Fruit fly (Drosophila melanogaster) whole organism, prepupa: ENCODE data around the gene CG17233.

Experiments used
- Blimp-1 ChIP-seq: fragments of 200-800 bp; sonication (Bioruptor generic); optimal IDR thresholded peaks from 3 replicates; lab custom pipeline; 2017; ENCODE audit warnings: missing biosample characterization, missing genetic modification characterization, mild to moderate bottlenecking, moderate library complexity, missing genetic modification reagents
- CG10669 ChIP-seq: fragments of 200-800 bp; sonication (Bioruptor generic); optimal IDR thresholded peaks from 3 replicates; lab custom pipeline; 2018; ENCODE audit warnings: missing biosample characterization, mild to moderate bottlenecking, missing genetic modification characterization, moderate library complexity
- CG11294 ChIP-seq: fragments of 200-800 bp; sonication (Bioruptor generic); IDR thresholded peaks from 2 replicates; pipeline ENCODE4 v1.3.6; 2022; ENCODE audit warnings: missing biosample characterization, missing genetic modification characterization
- CG11762 ChIP-seq: fragments of 200-800 bp; sonication (Bioruptor generic); optimal IDR thresholded peaks from 3 replicates; lab custom pipeline; 2016; ENCODE audit warnings: missing biosample characterization, missing genetic modification characterization; ENCODE audit not compliant: insufficient read depth
- CG11902 ChIP-seq: fragments of 200-800 bp; sonication (Bioruptor generic); optimal IDR thresholded peaks from 3 replicates; lab custom pipeline; 2016; ENCODE audit warnings: missing biosample characterization, missing genetic modification characterization
- CG15336 ChIP-seq: fragments of 200-800 bp; sonication (Bioruptor generic); IDR thresholded peaks from 2 replicates; pipeline ENCODE4 v1.3.6; 2022; ENCODE audit warnings: missing biosample characterization, missing genetic modification characterization
- CG16779 ChIP-seq: fragments of 200-800 bp; sonication (Bioruptor generic); optimal IDR thresholded peaks from 3 replicates; lab custom pipeline; 2017; ENCODE audit warnings: missing biosample characterization, mild to moderate bottlenecking, missing genetic modification characterization
- CG3032 ChIP-seq: fragments of 200-800 bp; optimal IDR thresholded peaks from 2 replicates; lab custom pipeline; 2019; ENCODE audit warnings: missing biosample characterization, mild to moderate bottlenecking, missing genetic modification characterization, moderate library complexity
- CG31627 ChIP-seq: fragments of 200-800 bp; sonication (Bioruptor generic); optimal IDR thresholded peaks from 3 replicates; lab custom pipeline; 2016; ENCODE audit warnings: missing biosample characterization, missing genetic modification characterization
- CG4318 ChIP-seq: fragments of 200-800 bp; sonication (Bioruptor generic); optimal IDR thresholded peaks from 3 replicates; lab custom pipeline; 2017; ENCODE audit warnings: missing biosample characterization, mild to moderate bottlenecking, missing genetic modification characterization
- CG6163 ChIP-seq: fragments of 200-800 bp; sonication (Bioruptor generic); IDR thresholded peaks from 3 replicates; pipeline ENCODE4 v1.3.6; 2022; ENCODE audit warnings: missing biosample characterization, missing genetic modification characterization
- CG6808 ChIP-seq: fragments of 200-800 bp; sonication (Bioruptor generic); optimal IDR thresholded peaks from 3 replicates; lab custom pipeline; 2017; ENCODE audit warnings: missing biosample characterization, missing genetic modification characterization, mild to moderate bottlenecking, moderate library complexity, missing genetic modification reagents
- CG6854 ChIP-seq: fragments of 200-800 bp; sonication (Bioruptor generic); optimal IDR thresholded peaks from 2 replicates; lab custom pipeline; 2017; ENCODE audit warnings: missing biosample characterization, mild to moderate bottlenecking, missing genetic modification characterization
- CG8119 ChIP-seq: fragments of 200-800 bp; sonication (Bioruptor generic); IDR thresholded peaks from 3 replicates; pipeline ENCODE4 v1.3.6; 2022; ENCODE audit warnings: missing biosample characterization, missing genetic modification characterization
- CG8319 ChIP-seq: fragments of 200-800 bp; sonication (Bioruptor generic); optimal IDR thresholded peaks from 3 replicates; lab custom pipeline; 2016; ENCODE audit warnings: missing biosample characterization, missing genetic modification characterization
- CG8632 ChIP-seq: fragments of 200-800 bp; sonication (Bioruptor generic); optimal IDR thresholded peaks from 3 replicates; lab custom pipeline; 2016; ENCODE audit warnings: missing biosample characterization, missing genetic modification characterization
- CG9139 ChIP-seq: fragments of 200-800 bp; sonication (Bioruptor generic); optimal IDR thresholded peaks from 3 replicates; lab custom pipeline; 2017; ENCODE audit warnings: missing biosample characterization, mild to moderate bottlenecking, missing genetic modification characterization
- Eip78C ChIP-seq: fragments of 200-800 bp; sonication (Bioruptor generic); peaks from one replicate; lab custom pipeline; 2016; ENCODE audit warnings: missing biosample characterization, missing genetic modification characterization
- Eip93F ChIP-seq: fragments of 200-800 bp; sonication (Bioruptor generic); optimal IDR thresholded peaks from 2 replicates; lab custom pipeline; 2016; ENCODE audit warnings: missing biosample characterization, mild to moderate bottlenecking, missing genetic modification characterization
- Hr39 ChIP-seq: fragments of 200-800 bp; sonication (Bioruptor generic); optimal IDR thresholded peaks from 2 replicates; lab custom pipeline; 2016; ENCODE audit warnings: missing biosample characterization, missing genetic modification characterization
- Hr4 ChIP-seq: fragments of 200-800 bp; sonication (Bioruptor generic); optimal IDR thresholded peaks from 3 replicates; lab custom pipeline; 2016; ENCODE audit warnings: missing biosample characterization, missing genetic modification characterization
- Lpt ChIP-seq: fragments of 200-800 bp; sonication (Bioruptor generic); optimal IDR thresholded peaks from 3 replicates; lab custom pipeline; 2016; ENCODE audit warnings: missing biosample characterization, missing genetic modification characterization
- Met ChIP-seq: fragments of 200-800 bp; sonication (Bioruptor generic); optimal IDR thresholded peaks from 3 replicates; lab custom pipeline; 2016; ENCODE audit warnings: missing biosample characterization, missing genetic modification characterization
- OdsH ChIP-seq: fragments of 200-800 bp; sonication (Bioruptor generic); optimal IDR thresholded peaks from 3 replicates; lab custom pipeline; 2016; ENCODE audit warnings: missing biosample characterization, missing genetic modification characterization
- Smox ChIP-seq: fragments of 200-800 bp; sonication (Bioruptor generic); optimal IDR thresholded peaks from 3 replicates; lab custom pipeline; 2016; ENCODE audit warnings: missing biosample characterization, missing genetic modification characterization
- Sox14 ChIP-seq: fragments of 200-800 bp; sonication (Bioruptor generic); optimal IDR thresholded peaks from 3 replicates; lab custom pipeline; 2016; ENCODE audit warnings: missing biosample characterization, missing genetic modification characterization
- achi ChIP-seq: fragments of 200-800 bp; sonication (Bioruptor generic); optimal IDR thresholded peaks from 3 replicates; lab custom pipeline; 2016; ENCODE audit warnings: missing biosample characterization, missing genetic modification characterization
- acj6 ChIP-seq: fragments of 200-800 bp; sonication (Bioruptor generic); optimal IDR thresholded peaks from 3 replicates; lab custom pipeline; 2016; ENCODE audit warnings: missing biosample characterization, missing genetic modification characterization
- cyc ChIP-seq: fragments of 200-800 bp; sonication (Bioruptor generic); optimal IDR thresholded peaks from 3 replicates; lab custom pipeline; 2016; ENCODE audit warnings: missing biosample characterization, missing genetic modification characterization
- dac ChIP-seq: fragments of 200-800 bp; sonication (Bioruptor generic); optimal IDR thresholded peaks from 2 replicates; lab custom pipeline; 2017; ENCODE audit warnings: missing biosample characterization, mild to moderate bottlenecking, missing genetic modification characterization
- dsx ChIP-seq: fragments of 200-800 bp; optimal IDR thresholded peaks from 3 replicates; lab custom pipeline; 2019; ENCODE audit warnings: missing biosample characterization, mild to moderate bottlenecking, missing genetic modification characterization, moderate library complexity; ENCODE audit not compliant: poor library complexity, severe bottlenecking
- esn ChIP-seq: fragments of 200-800 bp; sonication (Bioruptor generic); optimal IDR thresholded peaks from 2 replicates; lab custom pipeline; 2016; ENCODE audit warnings: missing biosample characterization, mild to moderate bottlenecking, missing genetic modification characterization, moderate library complexity
- fd59A ChIP-seq: fragments of 200-800 bp; sonication (Bioruptor generic); optimal IDR thresholded peaks from 2 replicates; lab custom pipeline; 2017; ENCODE audit warnings: missing biosample characterization, mild to moderate bottlenecking, missing genetic modification characterization, missing genetic modification reagents
- fkh ChIP-seq: fragments of 200-800 bp; sonication (Bioruptor generic); optimal IDR thresholded peaks from 3 replicates; lab custom pipeline; 2017; ENCODE audit warnings: missing biosample characterization, mild to moderate bottlenecking, missing genetic modification characterization, moderate library complexity
- lz ChIP-seq: fragments of 200-800 bp; sonication (Bioruptor generic); optimal IDR thresholded peaks from 3 replicates; lab custom pipeline; 2016; ENCODE audit warnings: missing biosample characterization, missing genetic modification characterization
- spab ChIP-seq: fragments of 200-800 bp; sonication (Bioruptor generic); optimal IDR thresholded peaks from 2 replicates; lab custom pipeline; 2017; ENCODE audit warnings: missing biosample characterization, mild to moderate bottlenecking, missing genetic modification characterization, missing genetic modification reagents
- ss ChIP-seq, 2 experiments: fragments of 200-800 bp; sonication (Bioruptor generic); optimal IDR thresholded peaks; 2 replicates in 1 of 2; 3 replicates in 1 of 2; lab custom pipeline; 2017 to 2018; ENCODE audit warnings: mild to moderate bottlenecking in 2 of 2, missing biosample characterization in 2 of 2, missing genetic modification characterization in 2 of 2, moderate library complexity in 1 of 2
- topi ChIP-seq: fragments of 200-800 bp; sonication (Bioruptor generic); optimal IDR thresholded peaks from 3 replicates; lab custom pipeline; 2016; ENCODE audit warnings: missing biosample characterization, missing genetic modification characterization
- vri ChIP-seq: fragments of 200-800 bp; sonication (Bioruptor generic); optimal IDR thresholded peaks from 3 replicates; lab custom pipeline; 2016; ENCODE audit warnings: missing biosample characterization, mild to moderate bottlenecking, missing genetic modification characterization

CG17233 gene

DNA sequence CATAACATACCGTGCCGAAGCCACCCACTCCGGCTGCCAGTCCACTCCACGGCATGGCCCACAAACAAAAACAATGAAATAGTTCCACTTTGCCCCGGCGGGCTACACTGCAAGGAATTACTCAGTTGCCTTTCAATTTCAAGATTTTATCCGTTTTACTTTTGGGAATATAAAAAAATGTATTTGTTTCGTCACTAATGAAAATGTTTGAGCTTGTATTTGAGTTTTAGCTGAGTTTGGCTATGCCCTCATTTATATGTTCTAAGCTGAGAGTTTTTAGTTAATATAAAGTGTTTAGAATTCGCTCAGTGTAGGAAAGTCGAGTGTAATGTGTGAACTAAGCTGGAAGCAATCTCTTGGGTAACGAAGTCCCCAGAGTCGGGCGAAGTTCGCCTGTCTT is 34.9 kb upstream of the CG17233 start (continued):
- TF ChIP-seq spab (GFP tag; lab: Kevin White, UChicago) (peak; percentile 13), Lpt (GFP tag; lab: Kevin White, UChicago) (no peak), topi (GFP tag; lab: Kevin White, UChicago) (no peak), vri (GFP tag; lab: Kevin White, UChicago) (no peak), CG6854 (no peak), fd59A (no peak), ss (GFP tag; optimal IDR thresholded peaks at IDR 0.05; lab: Kevin White, UChicago) (no peak), fkh (no peak), CG8119 (GFP tag; lab: Robert Waterston, UW) (no peak), achi (GFP tag; lab: Kevin White, UChicago) (peak; percentile 25), acj6 (GFP tag; lab: Kevin White, UChicago) (peak; percentile 14), Eip93F (GFP tag; lab: Kevin White, UChicago) (no peak), Sox14 (GFP tag; lab: Kevin White, UChicago) (peak; percentile 21), CG11902 (GFP tag; lab: Kevin White, UChicago) (no peak), Hr39 (GFP tag; lab: Kevin White, UChicago) (no peak), cyc (GFP tag; lab: Kevin White, UChicago) (no peak), CG6163 (GFP tag; lab: Robert Waterston, UW) (no peak), Hr4 (peak; percentile 64), Met (GFP tag; lab: Kevin White, UChicago) (no peak), CG8632 (GFP tag; lab: Kevin White, UChicago) (no peak), CG8319 (GFP tag; lab: Kevin White, UChicago) (no peak), CG31627 (no peak), Smox (no peak)

DNA sequence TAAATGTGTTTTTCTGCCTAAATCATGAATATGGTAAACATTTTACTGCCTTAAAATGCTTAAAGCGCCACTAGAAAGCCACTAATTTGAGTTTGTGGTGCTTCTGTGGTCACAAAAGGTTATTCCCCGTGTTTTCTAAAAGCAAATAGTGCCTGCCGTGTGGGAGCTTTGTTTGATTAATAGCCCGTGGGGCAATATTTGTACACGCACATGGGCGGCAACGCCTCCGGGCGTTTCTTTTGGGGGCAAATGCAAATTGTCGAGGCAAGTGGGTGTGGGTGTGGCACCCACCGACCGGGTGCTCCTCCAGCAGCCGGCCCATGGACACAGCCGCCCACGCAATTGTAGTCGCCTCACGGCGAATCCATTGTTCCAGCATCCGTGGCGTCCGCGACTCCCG is 34.2 kb upstream of the CG17233 start:
- TF ChIP-seq esn (no peak), CG10669 (GFP tag; lab: Kevin White, UChicago) (no peak), spab (GFP tag; lab: Kevin White, UChicago) (no peak), Hr39 (GFP tag; lab: Kevin White, UChicago) (no peak)

DNA sequence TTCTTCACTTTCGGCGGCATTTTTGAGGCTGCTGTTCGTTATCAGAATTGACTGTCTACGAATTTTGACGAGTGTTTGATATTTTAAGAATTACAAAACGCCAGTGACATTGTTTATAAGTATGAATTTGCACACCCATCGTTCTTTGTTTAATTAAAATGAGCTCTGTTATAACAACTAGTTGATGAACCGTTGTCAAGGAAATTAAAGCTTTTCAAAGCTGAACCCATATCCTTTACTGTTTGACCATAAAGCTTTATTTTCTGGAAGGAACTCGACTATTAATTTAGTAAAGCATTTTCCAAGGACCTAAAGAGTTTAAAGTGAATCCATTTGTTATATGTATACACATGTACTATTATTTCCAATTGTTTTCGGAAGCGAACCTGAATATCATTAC is 33.5 kb upstream of the CG17233 start, which contains the start of gene CG17122:
CG17122 (minus strand) TSS at position 101 of the 400 bp plus-strand sequence.
- no peak for TF ChIP-seq spab (GFP tag; lab: Kevin White, UChicago)
- no peak for TF ChIP-seq CG4318 (GFP tag; lab: Kevin White, UChicago)
- TF ChIP-seq OdsH = no peak
- no peak for TF ChIP-seq CG15336 (GFP tag; lab: Robert Waterston, UW)
- TF ChIP-seq dsx (GFP tag; lab: Kevin White, UChicago) = no peak
- no peak for TF ChIP-seq CG3032 (tag; lab: Kevin White, UChicago)
- no peak for TF ChIP-seq vri (GFP tag; lab: Kevin White, UChicago)
- no peak for TF ChIP-seq Eip78C
- TF ChIP-seq CG16779 (tag; lab: Kevin White, UChicago) = no peak
- no peak for TF ChIP-seq fd59A
- TF ChIP-seq Blimp-1 (GFP tag; lab: Kevin White, UChicago) = no peak

DNA sequence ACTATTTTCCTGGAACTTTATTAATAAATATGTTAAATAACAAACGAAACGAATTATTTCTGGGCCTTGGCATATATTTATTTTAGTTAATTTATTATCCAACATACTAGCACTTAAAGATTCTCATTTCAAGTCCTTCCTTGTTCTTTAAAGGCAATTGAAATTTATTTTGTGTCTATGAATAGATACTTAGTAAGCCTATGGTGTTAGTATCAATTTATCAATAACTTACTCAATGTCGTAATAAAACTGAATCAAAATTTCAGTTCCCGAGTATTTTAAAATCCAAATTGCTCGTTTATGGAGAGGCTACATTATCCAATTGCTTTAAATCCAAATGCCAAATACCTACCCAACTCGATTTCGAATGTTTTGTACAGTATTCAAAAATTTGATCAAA is 23.8 kb upstream of the CG17233 start, which contains the start of gene CG32228:
CG32228 (plus strand) TSS at position 301 of the 400 bp plus-strand sequence.
- TF ChIP-seq vri (GFP tag; lab: Kevin White, UChicago) (no peak), CG9139 (GFP tag; lab: Kevin White, UChicago) (no peak), CG11294 (GFP tag; lab: Robert Waterston, UW) (no peak), lz (GFP tag; lab: Kevin White, UChicago) (no peak), fd59A (no peak), spab (GFP tag; lab: Kevin White, UChicago) (no peak), CG4318 (GFP tag; lab: Kevin White, UChicago) (no peak), CG6808 (GFP tag; lab: Kevin White, UChicago) (no peak), dac (no peak), CG11762 (GFP tag; lab: Kevin White, UChicago) (no peak), cyc (GFP tag; lab: Kevin White, UChicago) (no peak), Sox14 (GFP tag; lab: Kevin White, UChicago) (no peak), CG11902 (GFP tag; lab: Kevin White, UChicago) (no peak)
